Worm (Caenorhabditis elegans) whole organism, L4 larva: Measurements from ENCODE around the gene ZC477.7.

Experiments
- F26F4.8 ChIP-seq: fragments of 200-800 bp; sonication (Bioruptor generic); conservative IDR thresholded peaks from 2 replicates; pipeline ENCODE4 v1.3.6; 2022; ENCODE audit warnings: missing genetic modification characterization, missing compliant biosample characterization
- F37D6.2 ChIP-seq: sonication (generic microtip); optimal IDR thresholded peaks from 2 replicates; lab custom pipeline; 2016; ENCODE audit warnings: mild to moderate bottlenecking, missing genetic modification characterization, missing compliant biosample characterization
- F44E2.7 ChIP-seq: fragments of 200-800 bp; sonication (Bioruptor generic); IDR thresholded peaks from 2 replicates; pipeline ENCODE4 v2.1.2; 2022; ENCODE audit warnings: missing genetic modification characterization, missing compliant biosample characterization
- R02D3.7 ChIP-seq: fragments of 150-350 bp; sonication (generic microtip); optimal IDR thresholded peaks from 3 replicates; lab custom pipeline; 2014; ENCODE audit warnings: missing biosample characterization, missing genetic modification characterization
- T20F7.1 ChIP-seq: fragments of 200-800 bp; sonication (Bioruptor generic); optimal IDR thresholded peaks from 2 replicates; lab custom pipeline; 2018; ENCODE audit warnings: mild to moderate bottlenecking, missing genetic modification characterization, missing compliant biosample characterization
- T26A8.4 ChIP-seq: fragments of 200-800 bp; sonication (Bioruptor generic); IDR thresholded peaks from 2 replicates; pipeline ENCODE4 v1.3.6; 2022; ENCODE audit warnings: missing genetic modification characterization, missing compliant biosample characterization
- Y5F2A.4 ChIP-seq: fragments of 200-800 bp; sonication (Bioruptor generic); optimal IDR thresholded peaks from 2 replicates; lab custom pipeline; 2018; ENCODE audit warnings: mild to moderate bottlenecking, missing genetic modification characterization, missing compliant biosample characterization
- Y75B8A.6 ChIP-seq: fragments of 200-800 bp; sonication (Bioruptor generic); IDR thresholded peaks from 2 replicates; pipeline ENCODE4 v1.3.6; 2022; ENCODE audit warnings: missing genetic modification reagents, missing genetic modification characterization, missing compliant biosample characterization
- aha-1 ChIP-seq: fragments of 150-350 bp; peaks from one replicate; lab custom pipeline; 2014; ENCODE audit warnings: missing biosample characterization, missing genetic modification characterization
- aly-2 ChIP-seq: sonication (generic microtip); optimal IDR thresholded peaks from 2 replicates; lab custom pipeline; 2018; ENCODE audit warnings: missing biosample characterization, missing genetic modification characterization
- ama-1 ChIP-seq: fragments of 150-350 bp; optimal IDR thresholded peaks from 2 replicates; lab custom pipeline; 2014; ENCODE audit warnings: inconsistent platforms, mixed read lengths
- arid-1 ChIP-seq: fragments of 200-800 bp; sonication (Bioruptor generic); conservative IDR thresholded peaks from 2 replicates; pipeline ENCODE4 v1.3.6; 2022; ENCODE audit warnings: missing genetic modification reagents, missing genetic modification characterization, missing compliant biosample characterization
- ceh-20 ChIP-seq: fragments of 200-800 bp; sonication (Bioruptor generic); IDR thresholded peaks from 2 replicates; pipeline ENCODE4 v1.3.6; 2022; ENCODE audit warnings: missing genetic modification reagents, missing genetic modification characterization, missing compliant biosample characterization
- ceh-28 ChIP-seq: fragments of 150-350 bp; optimal IDR thresholded peaks from 2 replicates; lab custom pipeline; 2014; ENCODE audit warnings: missing biosample characterization, missing genetic modification reagents, missing genetic modification characterization
- ceh-44 ChIP-seq: fragments of 200-800 bp; sonication (Bioruptor generic); IDR thresholded peaks from 2 replicates; pipeline ENCODE4 v1.3.6; 2022; ENCODE audit warnings: missing genetic modification reagents, missing genetic modification characterization, missing compliant biosample characterization
- ceh-82 ChIP-seq: sonication (generic microtip); optimal IDR thresholded peaks from 2 replicates; lab custom pipeline; 2017; ENCODE audit warnings: missing biosample characterization, missing genetic modification characterization
- daf-12 ChIP-seq: fragments of 150-350 bp; optimal IDR thresholded peaks from 2 replicates; lab custom pipeline; 2014; ENCODE audit warnings: missing biosample characterization, missing genetic modification reagents, missing genetic modification characterization
- dmd-6 ChIP-seq: fragments of 200-800 bp; sonication (Bioruptor generic); IDR thresholded peaks from 2 replicates; pipeline ENCODE4 v1.3.6; 2022; ENCODE audit warnings: missing genetic modification reagents, missing genetic modification characterization, missing compliant biosample characterization
- dmd-9 ChIP-seq: fragments of 200-800 bp; sonication (Bioruptor generic); IDR thresholded peaks from 2 replicates; pipeline ENCODE4 v1.3.6; 2022; ENCODE audit warnings: missing genetic modification reagents, missing genetic modification characterization, missing compliant biosample characterization
- dpl-1 ChIP-seq: fragments of 150-350 bp; optimal IDR thresholded peaks from 2 replicates; lab custom pipeline; 2014; ENCODE audit warnings: missing biosample characterization, missing genetic modification reagents, missing genetic modification characterization
- dve-1 ChIP-seq: sonication (generic microtip); optimal IDR thresholded peaks from 2 replicates; lab custom pipeline; 2017; ENCODE audit warnings: antibody characterized with exemption, mild to moderate bottlenecking, missing genetic modification characterization, missing compliant biosample characterization; ENCODE audit not compliant: insufficient read depth
- gei-8 ChIP-seq: fragments of 200-800 bp; sonication (Bioruptor generic); optimal IDR thresholded peaks from 2 replicates; lab custom pipeline; 2018; ENCODE audit warnings: mild to moderate bottlenecking, missing genetic modification characterization, missing compliant biosample characterization
- hif-1 ChIP-seq, 2 experiments: sonication (generic microtip); optimal IDR thresholded peaks; 2 replicates each; lab custom pipeline; 2016 to 2017; ENCODE audit warnings: missing compliant biosample characterization in 2 of 2, missing genetic modification characterization in 2 of 2, missing genetic modification reagents in 2 of 2, missing genotype in 2 of 2, mild to moderate bottlenecking in 1 of 2
- hlh-11 ChIP-seq: fragments of 200-800 bp; sonication (Bioruptor generic); optimal IDR thresholded peaks from 2 replicates; lab custom pipeline; 2018; ENCODE audit warnings: mild to moderate bottlenecking, missing genetic modification characterization, missing compliant biosample characterization
- hlh-30 ChIP-seq: sonication (generic microtip); optimal IDR thresholded peaks from 2 replicates; lab custom pipeline; 2017; ENCODE audit warnings: antibody characterized with exemption, mild to moderate bottlenecking, missing genetic modification characterization, missing compliant biosample characterization; ENCODE audit not compliant: insufficient read depth
- hmg-1.1 ChIP-seq: fragments of 200-800 bp; sonication (Bioruptor generic); IDR thresholded peaks from 2 replicates; pipeline ENCODE4 v1.3.6; 2022; ENCODE audit warnings: missing genetic modification reagents, missing genetic modification characterization, missing compliant biosample characterization
- jun-1 ChIP-seq: fragments of 150-350 bp; optimal IDR thresholded peaks from 2 replicates; lab custom pipeline; 2014; ENCODE audit warnings: missing biosample characterization, missing genetic modification reagents, missing genetic modification characterization
- lin-13 ChIP-seq: fragments of 150-350 bp; optimal IDR thresholded peaks from 2 replicates; lab custom pipeline; 2014; ENCODE audit warnings: missing biosample characterization, missing genetic modification reagents, missing genetic modification characterization
- lin-29 ChIP-seq: fragments of 200-800 bp; sonication (Bioruptor generic); IDR thresholded peaks from 2 replicates; pipeline ENCODE4 v1.3.6; 2022; ENCODE audit warnings: missing genetic modification reagents, missing genetic modification characterization, missing compliant biosample characterization
- lin-38 ChIP-seq: fragments of 200-800 bp; sonication (Bioruptor generic); IDR thresholded peaks from 2 replicates; pipeline ENCODE4 v1.3.6; 2022; ENCODE audit warnings: missing genetic modification reagents, missing genetic modification characterization, missing compliant biosample characterization
- lir-3 ChIP-seq: sonication (generic microtip); optimal IDR thresholded peaks from 2 replicates; lab custom pipeline; 2016; ENCODE audit warnings: mild to moderate bottlenecking, missing genetic modification characterization, missing compliant biosample characterization
- lsy-2 ChIP-seq, 2 experiments: fragments of 150-350 bp in 1 of 2; sonication (generic microtip) in 1 of 2; optimal IDR thresholded peaks; 2 replicates each; lab custom pipeline; 2014 to 2017; ENCODE audit warnings: missing biosample characterization in 2 of 2, missing genetic modification characterization in 2 of 2
- madf-5 ChIP-seq, 2 experiments: fragments of 200-800 bp; sonication (Bioruptor generic); IDR thresholded peaks; 2 replicates each; pipeline ENCODE4 v1.3.6; 2022; ENCODE audit warnings: missing compliant biosample characterization in 2 of 2, missing genetic modification characterization in 2 of 2
- mdl-1 ChIP-seq, 2 experiments: fragments of 150-350 bp in 1 of 2; sonication (generic microtip) in 1 of 2; optimal IDR thresholded peaks; 2 replicates each; lab custom pipeline; 2014 to 2017; ENCODE audit warnings: missing biosample characterization in 2 of 2, missing genetic modification characterization in 2 of 2
- mes-2 ChIP-seq: sonication (generic microtip); optimal IDR thresholded peaks from 2 replicates; lab custom pipeline; 2016; ENCODE audit warnings: missing genotype, mild to moderate bottlenecking, missing genetic modification characterization, missing compliant biosample characterization; ENCODE audit not compliant: poor library complexity, severe bottlenecking
- nhr-102 ChIP-seq: sonication (generic microtip); optimal IDR thresholded peaks from 2 replicates; lab custom pipeline; 2016; ENCODE audit warnings: mild to moderate bottlenecking, missing genetic modification characterization, moderate library complexity, missing compliant biosample characterization
- nhr-111 ChIP-seq: fragments of 200-800 bp; sonication (Bioruptor generic); optimal IDR thresholded peaks from 2 replicates; lab custom pipeline; 2018; ENCODE audit warnings: mild to moderate bottlenecking, missing genetic modification characterization, missing compliant biosample characterization
- nhr-28 ChIP-seq: fragments of 150-350 bp; optimal IDR thresholded peaks from 2 replicates; lab custom pipeline; 2014; ENCODE audit warnings: missing biosample characterization, missing genetic modification characterization
- nhr-48 ChIP-seq: sonication (generic microtip); optimal IDR thresholded peaks from 2 replicates; lab custom pipeline; 2016; ENCODE audit warnings: mild to moderate bottlenecking, missing genetic modification characterization, missing compliant biosample characterization
- nhr-6 ChIP-seq: fragments of 150-350 bp; optimal IDR thresholded peaks from 2 replicates; lab custom pipeline; 2014; ENCODE audit warnings: missing biosample characterization, missing genetic modification characterization
- nhr-76 ChIP-seq: fragments of 150-350 bp; optimal IDR thresholded peaks from 2 replicates; lab custom pipeline; 2014; ENCODE audit warnings: missing biosample characterization, missing genetic modification characterization
- rbr-2 ChIP-seq: sonication (generic microtip); optimal IDR thresholded peaks from 2 replicates; lab custom pipeline; 2016; ENCODE audit warnings: missing genotype, missing genetic modification characterization, missing compliant biosample characterization
- snpc-1.2 ChIP-seq: fragments of 200-800 bp; sonication (Bioruptor generic); IDR thresholded peaks from 2 replicates; pipeline ENCODE4 v1.3.6; 2022; ENCODE audit warnings: missing genetic modification reagents, missing genetic modification characterization, missing compliant biosample characterization
- spr-1 ChIP-seq: sonication (generic microtip); optimal IDR thresholded peaks from 2 replicates; lab custom pipeline; 2016; ENCODE audit warnings: mild to moderate bottlenecking, missing genetic modification characterization, missing compliant biosample characterization
- spr-3 ChIP-seq: fragments of 200-800 bp; sonication (Bioruptor generic); optimal IDR thresholded peaks from 2 replicates; lab custom pipeline; 2018; ENCODE audit warnings: mild to moderate bottlenecking, missing genetic modification characterization, missing compliant biosample characterization
- vab-7 ChIP-seq: fragments of 200-800 bp; sonication (Bioruptor generic); IDR thresholded peaks from 2 replicates; pipeline ENCODE4 v1.3.6; 2022; ENCODE audit warnings: missing genetic modification reagents, missing genetic modification characterization, missing compliant biosample characterization
- zfp-3 ChIP-seq: fragments of 200-800 bp; sonication (Bioruptor generic); conservative IDR thresholded peaks from 2 replicates; pipeline ENCODE4 v1.3.6; 2022; ENCODE audit warnings: missing genetic modification reagents, missing genetic modification characterization, missing compliant biosample characterization
- zip-11 ChIP-seq: fragments of 200-800 bp; sonication (Bioruptor generic); IDR thresholded peaks from 2 replicates; pipeline ENCODE4 v1.3.6; 2022; ENCODE audit warnings: missing genetic modification characterization, missing compliant biosample characterization
- zip-2 ChIP-seq: fragments of 150-350 bp; optimal IDR thresholded peaks from 2 replicates; lab custom pipeline; 2014; ENCODE audit warnings: missing biosample characterization, missing genetic modification characterization
- ztf-11 ChIP-seq: fragments of 150-350 bp; optimal IDR thresholded peaks from 2 replicates; lab custom pipeline; 2014; ENCODE audit warnings: missing biosample characterization, missing genetic modification characterization
- ztf-7 ChIP-seq: fragments of 150-350 bp; optimal IDR thresholded peaks from 2 replicates; lab custom pipeline; 2014; ENCODE audit warnings: missing biosample characterization, missing genetic modification characterization

ZC477.7 gene

DNA sequence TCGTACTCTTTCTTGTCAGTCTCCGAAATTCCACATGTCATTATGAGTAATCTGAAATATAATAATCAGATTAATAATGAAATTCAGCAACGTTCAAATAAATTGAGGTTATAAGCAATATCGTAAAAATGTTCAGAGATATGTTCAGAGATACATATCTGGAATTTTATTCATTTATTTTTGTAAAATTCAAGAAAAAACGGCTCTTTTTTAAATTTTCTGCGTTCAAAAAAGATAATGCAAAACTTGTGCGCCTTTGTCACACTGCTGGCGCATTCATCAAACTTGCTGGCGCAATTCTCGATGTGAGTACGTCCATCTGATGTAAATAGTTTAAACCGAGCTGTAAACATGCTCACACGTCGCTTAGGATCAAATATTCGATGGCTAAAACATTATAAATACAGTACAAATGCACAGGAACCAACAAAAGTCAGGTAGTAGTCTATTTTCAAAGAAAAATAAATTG lies 8.0 kb downstream of the ZC477.7 start, which contains the start of the genes rde-8 and ZC477.3:
rde-8 (minus strand) TSS at position 51 of the 469 bp plus-strand sequence.
ZC477.3 (plus strand) TSS at position 282 of the 469 bp plus-strand sequence.
- TF ChIP-seq nhr-76 = no peak
- peak; percentile 59 for TF ChIP-seq rbr-2
- no peak for TF ChIP-seq spr-3
- TF ChIP-seq nhr-48 = peak; percentile 38
- TF ChIP-seq nhr-102 (tag; lab: Kevin White, UChicago) = peak; percentile 42
- peak; percentile 87 for TF ChIP-seq aha-1 (tag; lab: Kevin White, UChicago)
- peak; percentile 24 for TF ChIP-seq nhr-6
- no peak for TF ChIP-seq R02D3.7 (tag; lab: Kevin White, UChicago)
- peak; percentile 18 for TF ChIP-seq nhr-28 (tag; lab: Kevin White, UChicago)
- TF ChIP-seq ceh-82 (tag; lab: Kevin White, UChicago) = no peak
- TF ChIP-seq T20F7.1 (GFP tag; lab: Kevin White, UChicago) = peak; percentile 54
- no peak for TF ChIP-seq vab-7
- TF ChIP-seq hmg-1.1 = 0 out of 2 replicates have a peak, but pooled peaks have one; percentile 60
- TF ChIP-seq daf-12 (tag; lab: Kevin White, UChicago) = no peak
- TF ChIP-seq zip-11 (GFP tag; lab: Robert Waterston, UW) = no peak
- TF ChIP-seq dpl-1 (GFP tag; lab: Kevin White, UChicago) = peak; percentile 75
- no peak for TF ChIP-seq F26F4.8 (GFP tag; lab: Robert Waterston, UW)
- no peak for TF ChIP-seq hif-1 (tag; optimal IDR thresholded peaks at IDR 0.05; lab: Kevin White, UChicago)
- TF ChIP-seq lin-13 (GFP tag; lab: Kevin White, UChicago) = peak; percentile 4
- peak; percentile 68 for TF ChIP-seq dve-1 (tag; lab: Kevin White, UChicago)
- no peak; the same call in 1 of the 2 replicates for TF ChIP-seq dmd-6 (GFP tag; lab: Robert Waterston, UW)
- no peak for TF ChIP-seq ceh-20 (GFP tag; lab: Robert Waterston, UW)
- TF ChIP-seq spr-1 (tag; lab: Kevin White, UChicago) = no peak
- TF ChIP-seq Y5F2A.4 (GFP tag; lab: Kevin White, UChicago) = no peak
- peak; percentile 28 for TF ChIP-seq jun-1 (tag; lab: Kevin White, UChicago)
- no peak for TF ChIP-seq zip-2 (tag; lab: Kevin White, UChicago)
- peak; percentile 81 for TF ChIP-seq mes-2 (tag; lab: Kevin White, UChicago)
- no peak for TF ChIP-seq ztf-11 (tag; lab: Kevin White, UChicago)
- TF ChIP-seq lsy-2 (tag; optimal IDR thresholded peaks at IDR 0.05; lab: Kevin White, UChicago) = peak in 1 of 2 experiments; percentile 88
- no peak for TF ChIP-seq ceh-44 (GFP tag; lab: Robert Waterston, UW)
- no peak for TF ChIP-seq mdl-1 (tag; optimal IDR thresholded peaks at IDR 0.05; lab: Kevin White, UChicago)
- no peak for TF ChIP-seq hlh-11 (tag; lab: Kevin White, UChicago)
- TF ChIP-seq ama-1 (lab: Kevin White, UChicago) = peak; percentile 10
- no peak for TF ChIP-seq zfp-3 (GFP tag; lab: Robert Waterston, UW)
- peak; percentile 79 for TF ChIP-seq lin-38
- no peak for TF ChIP-seq lin-29 (GFP tag; lab: Robert Waterston, UW)
- peak; percentile 23 for TF ChIP-seq F37D6.2 (tag; lab: Kevin White, UChicago)
- TF ChIP-seq nhr-111 = no peak
- TF ChIP-seq arid-1 (GFP tag; lab: Robert Waterston, UW) = no peak
- 0 out of 2 replicates have a peak, but pooled peaks have one; percentile 52 for TF ChIP-seq snpc-1.2 (GFP tag; lab: Robert Waterston, UW)
- TF ChIP-seq F44E2.7 = no peak
- TF ChIP-seq dmd-9 (GFP tag; lab: Robert Waterston, UW) = no peak
- TF ChIP-seq Y75B8A.6 (GFP tag; lab: Robert Waterston, UW) = no peak
- TF ChIP-seq madf-5 (GFP tag; IDR thresholded peaks at IDR 0.05; lab: Robert Waterston, UW) = no peak
- TF ChIP-seq hlh-30 (tag; lab: Kevin White, UChicago) = no peak
- no peak for TF ChIP-seq ceh-28 (tag; lab: Kevin White, UChicago)
- TF ChIP-seq lir-3 (tag; lab: Kevin White, UChicago) = no peak
- TF ChIP-seq aly-2 (tag; lab: Kevin White, UChicago) = no peak
- TF ChIP-seq T26A8.4 (GFP tag; lab: Robert Waterston, UW) = no peak; the same call in 1 of the 2 replicates
- TF ChIP-seq ztf-7 = no peak
- no peak for TF ChIP-seq gei-8 (GFP tag; lab: Kevin White, UChicago)
